Fruit fly (Drosophila melanogaster) whole organism, prepupa: Measurements from ENCODE around the gene Hrd3.

ENCODE experiments used
- CG10631 ChIP-seq: fragments of 200-800 bp; sonication (Bioruptor generic); optimal IDR thresholded peaks from 2 replicates; lab custom pipeline; 2016; ENCODE audit warnings: missing biosample characterization, missing genetic modification characterization
- CG10669 ChIP-seq: fragments of 200-800 bp; sonication (Bioruptor generic); optimal IDR thresholded peaks from 3 replicates; lab custom pipeline; 2018; ENCODE audit warnings: missing biosample characterization, mild to moderate bottlenecking, missing genetic modification characterization, moderate library complexity
- CG1621 ChIP-seq: fragments of 200-800 bp; sonication (Bioruptor generic); optimal IDR thresholded peaks from 3 replicates; lab custom pipeline; 2018; ENCODE audit warnings: missing biosample characterization, mild to moderate bottlenecking, missing genetic modification characterization
- CG3032 ChIP-seq: fragments of 200-800 bp; optimal IDR thresholded peaks from 2 replicates; lab custom pipeline; 2019; ENCODE audit warnings: missing biosample characterization, mild to moderate bottlenecking, missing genetic modification characterization, moderate library complexity
- CG31627 ChIP-seq: fragments of 200-800 bp; sonication (Bioruptor generic); optimal IDR thresholded peaks from 3 replicates; lab custom pipeline; 2016; ENCODE audit warnings: missing biosample characterization, missing genetic modification characterization
- CG3919 ChIP-seq: fragments of 200-800 bp; sonication (Bioruptor generic); optimal IDR thresholded peaks from 3 replicates; lab custom pipeline; 2016; ENCODE audit warnings: missing biosample characterization, missing genetic modification characterization
- CG4318 ChIP-seq: fragments of 200-800 bp; sonication (Bioruptor generic); optimal IDR thresholded peaks from 3 replicates; lab custom pipeline; 2017; ENCODE audit warnings: missing biosample characterization, mild to moderate bottlenecking, missing genetic modification characterization
- CG6163 ChIP-seq: fragments of 200-800 bp; sonication (Bioruptor generic); IDR thresholded peaks from 3 replicates; pipeline ENCODE4 v1.3.6; 2022; ENCODE audit warnings: missing biosample characterization, missing genetic modification characterization
- CG6854 ChIP-seq: fragments of 200-800 bp; sonication (Bioruptor generic); optimal IDR thresholded peaks from 2 replicates; lab custom pipeline; 2017; ENCODE audit warnings: missing biosample characterization, mild to moderate bottlenecking, missing genetic modification characterization
- CG7368 ChIP-seq: fragments of 200-800 bp; sonication (Bioruptor generic); optimal IDR thresholded peaks from 3 replicates; lab custom pipeline; 2016; ENCODE audit warnings: missing biosample characterization, missing genetic modification characterization
- CG8119 ChIP-seq: fragments of 200-800 bp; sonication (Bioruptor generic); IDR thresholded peaks from 3 replicates; pipeline ENCODE4 v1.3.6; 2022; ENCODE audit warnings: missing biosample characterization, missing genetic modification characterization
- CG8319 ChIP-seq: fragments of 200-800 bp; sonication (Bioruptor generic); optimal IDR thresholded peaks from 3 replicates; lab custom pipeline; 2016; ENCODE audit warnings: missing biosample characterization, missing genetic modification characterization
- CG9139 ChIP-seq: fragments of 200-800 bp; sonication (Bioruptor generic); optimal IDR thresholded peaks from 3 replicates; lab custom pipeline; 2017; ENCODE audit warnings: missing biosample characterization, mild to moderate bottlenecking, missing genetic modification characterization
- Eip93F ChIP-seq: fragments of 200-800 bp; sonication (Bioruptor generic); optimal IDR thresholded peaks from 2 replicates; lab custom pipeline; 2016; ENCODE audit warnings: missing biosample characterization, mild to moderate bottlenecking, missing genetic modification characterization
- Ets21C ChIP-seq: fragments of 200-800 bp; sonication (Bioruptor generic); optimal IDR thresholded peaks from 3 replicates; lab custom pipeline; 2016; ENCODE audit warnings: missing biosample characterization, missing genetic modification characterization
- Hr38 ChIP-seq: sonication (Bioruptor generic); optimal IDR thresholded peaks from 2 replicates; lab custom pipeline; 2016; ENCODE audit warnings: missing biosample characterization, missing genetic modification characterization
- Hr4 ChIP-seq: fragments of 200-800 bp; sonication (Bioruptor generic); optimal IDR thresholded peaks from 3 replicates; lab custom pipeline; 2016; ENCODE audit warnings: missing biosample characterization, missing genetic modification characterization
- Lpt ChIP-seq: fragments of 200-800 bp; sonication (Bioruptor generic); optimal IDR thresholded peaks from 3 replicates; lab custom pipeline; 2016; ENCODE audit warnings: missing biosample characterization, missing genetic modification characterization
- Sox102F ChIP-seq: fragments of 200-800 bp; sonication (Bioruptor generic); optimal IDR thresholded peaks from 2 replicates; lab custom pipeline; 2016; ENCODE audit warnings: missing biosample characterization, mild to moderate bottlenecking, missing genetic modification characterization
- Sox14 ChIP-seq: fragments of 200-800 bp; sonication (Bioruptor generic); optimal IDR thresholded peaks from 3 replicates; lab custom pipeline; 2016; ENCODE audit warnings: missing biosample characterization, missing genetic modification characterization
- achi ChIP-seq: fragments of 200-800 bp; sonication (Bioruptor generic); optimal IDR thresholded peaks from 3 replicates; lab custom pipeline; 2016; ENCODE audit warnings: missing biosample characterization, missing genetic modification characterization
- acj6 ChIP-seq: fragments of 200-800 bp; sonication (Bioruptor generic); optimal IDR thresholded peaks from 3 replicates; lab custom pipeline; 2016; ENCODE audit warnings: missing biosample characterization, missing genetic modification characterization
- cyc ChIP-seq: fragments of 200-800 bp; sonication (Bioruptor generic); optimal IDR thresholded peaks from 3 replicates; lab custom pipeline; 2016; ENCODE audit warnings: missing biosample characterization, missing genetic modification characterization
- dac ChIP-seq: fragments of 200-800 bp; sonication (Bioruptor generic); optimal IDR thresholded peaks from 2 replicates; lab custom pipeline; 2017; ENCODE audit warnings: missing biosample characterization, mild to moderate bottlenecking, missing genetic modification characterization
- eg ChIP-seq: fragments of 200-800 bp; sonication (Bioruptor generic); IDR thresholded peaks from 3 replicates; pipeline ENCODE4 v1.3.6; 2022; ENCODE audit warnings: missing biosample characterization, missing genetic modification characterization
- esn ChIP-seq: fragments of 200-800 bp; sonication (Bioruptor generic); optimal IDR thresholded peaks from 2 replicates; lab custom pipeline; 2016; ENCODE audit warnings: missing biosample characterization, mild to moderate bottlenecking, missing genetic modification characterization, moderate library complexity
- fd59A ChIP-seq: fragments of 200-800 bp; sonication (Bioruptor generic); optimal IDR thresholded peaks from 2 replicates; lab custom pipeline; 2017; ENCODE audit warnings: missing biosample characterization, mild to moderate bottlenecking, missing genetic modification characterization, missing genetic modification reagents
- fkh ChIP-seq: fragments of 200-800 bp; sonication (Bioruptor generic); optimal IDR thresholded peaks from 3 replicates; lab custom pipeline; 2017; ENCODE audit warnings: missing biosample characterization, mild to moderate bottlenecking, missing genetic modification characterization, moderate library complexity
- lz ChIP-seq: fragments of 200-800 bp; sonication (Bioruptor generic); optimal IDR thresholded peaks from 3 replicates; lab custom pipeline; 2016; ENCODE audit warnings: missing biosample characterization, missing genetic modification characterization
- pdm3 ChIP-seq: fragments of 200-800 bp; sonication (Bioruptor generic); optimal IDR thresholded peaks from 3 replicates; lab custom pipeline; 2016; ENCODE audit warnings: missing biosample characterization, missing genetic modification characterization
- spab ChIP-seq: fragments of 200-800 bp; sonication (Bioruptor generic); optimal IDR thresholded peaks from 2 replicates; lab custom pipeline; 2017; ENCODE audit warnings: missing biosample characterization, mild to moderate bottlenecking, missing genetic modification characterization, missing genetic modification reagents
- svp ChIP-seq: fragments of 200-800 bp; sonication (Bioruptor generic); peaks from one replicate; lab custom pipeline; 2016; ENCODE audit warnings: missing biosample characterization, missing genetic modification characterization
- topi ChIP-seq: fragments of 200-800 bp; sonication (Bioruptor generic); optimal IDR thresholded peaks from 3 replicates; lab custom pipeline; 2016; ENCODE audit warnings: missing biosample characterization, missing genetic modification characterization

The Hrd3 gene

dm6 chr3R:23760219-23761018 lies 2.1 kb upstream of the Hrd3 start, which contains the start of gene SdhD (continued):
- no peak for TF ChIP-seq Eip93F (GFP tag; lab: Kevin White, UChicago)
- peak; percentile 7 for TF ChIP-seq CG10669
- TF ChIP-seq Ets21C (GFP tag; lab: Kevin White, UChicago): no peak
- no peak for TF ChIP-seq dac (GFP tag; lab: Kevin White, UChicago)
- peak; percentile 9 for TF ChIP-seq CG7368 (GFP tag; lab: Kevin White, UChicago)
- TF ChIP-seq Lpt (GFP tag; lab: Kevin White, UChicago): no peak
- TF ChIP-seq achi: peak; percentile 23
- TF ChIP-seq Hr4 (GFP tag; lab: Kevin White, UChicago): peak; percentile 28
- no peak for TF ChIP-seq CG8119 (GFP tag; lab: Robert Waterston, UW)

DNA sequence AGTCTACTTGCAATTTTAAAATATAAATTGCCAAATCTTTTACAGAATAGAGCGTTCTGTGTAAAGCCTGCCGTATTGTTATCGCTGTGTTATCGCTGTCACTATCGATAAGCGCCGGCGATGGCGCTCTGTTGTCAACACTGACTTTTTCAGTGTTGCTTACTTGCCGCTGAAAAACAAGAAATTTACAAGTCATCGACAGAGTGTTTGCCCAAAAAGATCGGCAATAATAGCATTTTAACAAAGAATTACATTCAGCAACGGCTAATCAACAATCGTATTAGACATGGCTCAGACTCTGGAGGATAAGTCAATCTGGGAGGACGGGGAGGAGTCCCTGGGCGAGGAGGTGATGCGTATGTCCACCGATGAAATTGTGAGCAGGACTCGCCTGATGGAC lies 5.6 kb downstream of the Hrd3 start, which contains the start of the genes RanBP3 and Rpt5:
Gene RanBP3 (minus strand): TSS at position 107 of the 400 bp plus-strand sequence.
Gene Rpt5 (plus strand): TSS at position 149 of the 400 bp plus-strand sequence.
- TF ChIP-seq CG9139 (GFP tag; lab: Kevin White, UChicago): no peak
- TF ChIP-seq dac (GFP tag; lab: Kevin White, UChicago): no peak
- peak; percentile 35; the same call in 1 of the 3 replicates for TF ChIP-seq eg (GFP tag; lab: Robert Waterston, UW)
- TF ChIP-seq CG3032 (tag; lab: Kevin White, UChicago): peak; percentile 12
- no peak for TF ChIP-seq CG3919
- no peak for TF ChIP-seq Ets21C (GFP tag; lab: Kevin White, UChicago)
- no peak for TF ChIP-seq CG8119 (GFP tag; lab: Robert Waterston, UW)
- no peak for TF ChIP-seq spab (GFP tag; lab: Kevin White, UChicago)
- no peak for TF ChIP-seq CG10631 (GFP tag; lab: Kevin White, UChicago)
- peak; percentile 65 for TF ChIP-seq cyc (GFP tag; lab: Kevin White, UChicago)
- no peak for TF ChIP-seq acj6 (GFP tag; lab: Kevin White, UChicago)
- peak; percentile 18 for TF ChIP-seq CG1621 (tag; lab: Kevin White, UChicago)
- TF ChIP-seq lz (GFP tag; lab: Kevin White, UChicago): peak; percentile 62
- no peak for TF ChIP-seq fd59A
- peak; percentile 78 for TF ChIP-seq Sox14 (GFP tag; lab: Kevin White, UChicago)
- TF ChIP-seq CG8319: no peak
- no peak for TF ChIP-seq Hr38 (GFP tag; lab: Kevin White, UChicago)
- peak; percentile 77 for TF ChIP-seq esn
- peak; percentile 66 for TF ChIP-seq CG31627 (GFP tag; lab: Kevin White, UChicago)
- TF ChIP-seq topi (GFP tag; lab: Kevin White, UChicago): peak; percentile 69
- TF ChIP-seq CG6163: peak; percentile 16; the same call in 1 of the 3 replicates
- peak; percentile 50 for TF ChIP-seq CG6854 (GFP tag; lab: Kevin White, UChicago)

DNA sequence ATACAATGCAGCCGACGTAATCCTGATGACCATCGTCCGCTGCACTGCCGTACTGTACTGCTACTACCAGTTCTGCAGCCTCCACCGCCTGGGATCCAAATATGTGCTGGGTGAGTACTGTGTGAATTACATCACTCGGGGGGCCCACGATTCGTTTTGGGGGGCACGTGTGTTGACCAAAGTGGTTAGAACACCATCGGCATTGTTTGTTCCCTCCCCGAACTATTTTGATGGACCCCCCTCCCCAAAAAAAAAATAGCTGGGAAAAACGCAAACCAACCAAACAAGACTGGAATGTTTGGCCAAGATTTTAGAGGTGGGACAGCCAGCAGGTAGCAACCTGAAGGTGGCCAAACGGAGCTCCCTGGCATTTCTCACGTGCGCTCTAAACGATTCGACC lies 10.9 kb downstream of the Hrd3 start:
- no peak for TF ChIP-seq svp (GFP tag; lab: Kevin White, UChicago)
- TF ChIP-seq fkh: peak; percentile 74
- no peak for TF ChIP-seq esn
- TF ChIP-seq CG4318 (GFP tag; lab: Kevin White, UChicago): no peak
- TF ChIP-seq Hr38 (GFP tag; lab: Kevin White, UChicago): no peak
- no peak for TF ChIP-seq Sox102F
- TF ChIP-seq pdm3 (GFP tag; lab: Kevin White, UChicago): no peak
- no peak for TF ChIP-seq spab (GFP tag; lab: Kevin White, UChicago)
- no peak for TF ChIP-seq CG10669

DNA sequence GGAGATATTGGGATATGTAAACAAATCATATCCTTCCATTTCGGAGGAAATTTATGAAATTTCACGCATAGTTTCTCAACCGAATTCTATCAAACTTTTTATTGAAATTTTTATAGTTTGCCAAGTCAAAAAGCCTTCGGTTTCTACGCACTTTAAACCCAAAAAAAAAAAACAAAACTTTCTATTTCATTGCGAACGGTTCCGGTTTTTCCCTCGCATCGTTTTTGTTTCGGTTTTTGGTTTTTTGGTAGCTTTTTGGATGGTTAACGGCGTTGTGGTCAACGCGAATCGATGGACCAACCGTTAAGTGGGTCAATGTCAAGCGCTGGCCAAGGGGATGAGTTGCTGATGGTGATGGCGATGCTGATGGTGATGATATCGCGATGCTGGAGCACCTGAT lies 17.4 kb downstream of the Hrd3 start:
- TF ChIP-seq CG10631 (GFP tag; lab: Kevin White, UChicago): no peak
